Worm (Caenorhabditis elegans) whole organism, L4 larva: ENCODE results near the gene btbd-10.
"Not testable (repeated sequence)": the region's sequence is repeated elsewhere in the genome, so short reads cannot be mapped to it uniquely, and the experiment has no call there.

Experiments
- F26F4.8 ChIP-seq: fragments of 200-800 bp; sonication (Bioruptor generic); conservative IDR thresholded peaks from 2 replicates; pipeline ENCODE4 v1.3.6; 2022; ENCODE audit warnings: missing genetic modification characterization, missing compliant biosample characterization
- F37D6.2 ChIP-seq: sonication (generic microtip); optimal IDR thresholded peaks from 2 replicates; lab custom pipeline; 2016; ENCODE audit warnings: mild to moderate bottlenecking, missing genetic modification characterization, missing compliant biosample characterization
- F49E8.2 ChIP-seq: sonication (generic microtip); optimal IDR thresholded peaks from 2 replicates; lab custom pipeline; 2016; ENCODE audit warnings: missing compliant biosample characterization, mild to moderate bottlenecking, missing genetic modification characterization, borderline replicate concordance
- T20F7.1 ChIP-seq: fragments of 200-800 bp; sonication (Bioruptor generic); optimal IDR thresholded peaks from 2 replicates; lab custom pipeline; 2018; ENCODE audit warnings: mild to moderate bottlenecking, missing genetic modification characterization, missing compliant biosample characterization
- T26A8.4 ChIP-seq: fragments of 200-800 bp; sonication (Bioruptor generic); IDR thresholded peaks from 2 replicates; pipeline ENCODE4 v1.3.6; 2022; ENCODE audit warnings: missing genetic modification characterization, missing compliant biosample characterization
- Y48G9A.11 ChIP-seq: fragments of 200-800 bp; sonication (Bioruptor generic); IDR thresholded peaks from 2 replicates; pipeline ENCODE4 v1.3.6; 2022; ENCODE audit warnings: missing genetic modification reagents, missing genetic modification characterization, missing compliant biosample characterization
- aha-1 ChIP-seq: fragments of 150-350 bp; peaks from one replicate; lab custom pipeline; 2014; ENCODE audit warnings: missing biosample characterization, missing genetic modification characterization
- ama-1 ChIP-seq: fragments of 150-350 bp; optimal IDR thresholded peaks from 2 replicates; lab custom pipeline; 2014; ENCODE audit warnings: inconsistent platforms, mixed read lengths
- arid-1 ChIP-seq: fragments of 200-800 bp; sonication (Bioruptor generic); conservative IDR thresholded peaks from 2 replicates; pipeline ENCODE4 v1.3.6; 2022; ENCODE audit warnings: missing genetic modification reagents, missing genetic modification characterization, missing compliant biosample characterization
- ceh-32 ChIP-seq: sonication (generic microtip); optimal IDR thresholded peaks from 2 replicates; lab custom pipeline; 2016; ENCODE audit warnings: mild to moderate bottlenecking, missing genetic modification characterization, missing compliant biosample characterization; ENCODE audit not compliant: poor library complexity
- daf-12 ChIP-seq: fragments of 150-350 bp; optimal IDR thresholded peaks from 2 replicates; lab custom pipeline; 2014; ENCODE audit warnings: missing biosample characterization, missing genetic modification reagents, missing genetic modification characterization
- daf-16 ChIP-seq, 3 experiments: sonication (generic microtip); optimal IDR thresholded peaks; 2 replicates each; lab custom pipeline; 2016 to 2017; ENCODE audit warnings: missing genetic modification characterization in 3 of 3, missing genetic modification reagents in 3 of 3, mild to moderate bottlenecking in 2 of 3, missing compliant biosample characterization in 2 of 3, missing biosample characterization in 1 of 3, moderate library complexity in 1 of 3
- daf-19 ChIP-seq: fragments of 200-800 bp; sonication (Bioruptor generic); conservative IDR thresholded peaks from 2 replicates; pipeline ENCODE4 v1.3.6; 2022; ENCODE audit warnings: missing genetic modification characterization, missing compliant biosample characterization
- dpl-1 ChIP-seq: fragments of 150-350 bp; optimal IDR thresholded peaks from 2 replicates; lab custom pipeline; 2014; ENCODE audit warnings: missing biosample characterization, missing genetic modification reagents, missing genetic modification characterization
- dve-1 ChIP-seq: sonication (generic microtip); optimal IDR thresholded peaks from 2 replicates; lab custom pipeline; 2017; ENCODE audit warnings: antibody characterized with exemption, mild to moderate bottlenecking, missing genetic modification characterization, missing compliant biosample characterization; ENCODE audit not compliant: insufficient read depth
- hlh-11 ChIP-seq: fragments of 200-800 bp; sonication (Bioruptor generic); optimal IDR thresholded peaks from 2 replicates; lab custom pipeline; 2018; ENCODE audit warnings: mild to moderate bottlenecking, missing genetic modification characterization, missing compliant biosample characterization
- hlh-30 ChIP-seq: sonication (generic microtip); optimal IDR thresholded peaks from 2 replicates; lab custom pipeline; 2017; ENCODE audit warnings: antibody characterized with exemption, mild to moderate bottlenecking, missing genetic modification characterization, missing compliant biosample characterization; ENCODE audit not compliant: insufficient read depth
- lim-7 ChIP-seq: fragments of 200-800 bp; sonication (Bioruptor generic); IDR thresholded peaks from 2 replicates; pipeline ENCODE4 v1.3.6; 2022; ENCODE audit warnings: missing genetic modification characterization, missing compliant biosample characterization
- lin-13 ChIP-seq: fragments of 150-350 bp; optimal IDR thresholded peaks from 2 replicates; lab custom pipeline; 2014; ENCODE audit warnings: missing biosample characterization, missing genetic modification reagents, missing genetic modification characterization
- lin-38 ChIP-seq: fragments of 200-800 bp; sonication (Bioruptor generic); IDR thresholded peaks from 2 replicates; pipeline ENCODE4 v1.3.6; 2022; ENCODE audit warnings: missing genetic modification reagents, missing genetic modification characterization, missing compliant biosample characterization
- lsy-2 ChIP-seq, 2 experiments: fragments of 150-350 bp in 1 of 2; sonication (generic microtip) in 1 of 2; optimal IDR thresholded peaks; 2 replicates each; lab custom pipeline; 2014 to 2017; ENCODE audit warnings: missing biosample characterization in 2 of 2, missing genetic modification characterization in 2 of 2
- mep-1 ChIP-seq: fragments of 150-350 bp; sonication (generic microtip); optimal IDR thresholded peaks from 3 replicates; lab custom pipeline; 2014; ENCODE audit warnings: missing biosample characterization, missing genetic modification characterization
- mes-2 ChIP-seq: sonication (generic microtip); optimal IDR thresholded peaks from 2 replicates; lab custom pipeline; 2016; ENCODE audit warnings: missing genotype, mild to moderate bottlenecking, missing genetic modification characterization, missing compliant biosample characterization; ENCODE audit not compliant: poor library complexity, severe bottlenecking
- nhr-102 ChIP-seq: sonication (generic microtip); optimal IDR thresholded peaks from 2 replicates; lab custom pipeline; 2016; ENCODE audit warnings: mild to moderate bottlenecking, missing genetic modification characterization, moderate library complexity, missing compliant biosample characterization
- nhr-11 ChIP-seq: fragments of 150-350 bp; optimal IDR thresholded peaks from 2 replicates; lab custom pipeline; 2014; ENCODE audit warnings: missing biosample characterization, missing genetic modification characterization
- nhr-42 ChIP-seq: fragments of 200-800 bp; sonication (Bioruptor generic); IDR thresholded peaks from 2 replicates; pipeline ENCODE4 v1.3.6; 2022; ENCODE audit warnings: missing genetic modification characterization, missing compliant biosample characterization
- nhr-48 ChIP-seq: sonication (generic microtip); optimal IDR thresholded peaks from 2 replicates; lab custom pipeline; 2016; ENCODE audit warnings: mild to moderate bottlenecking, missing genetic modification characterization, missing compliant biosample characterization
- nhr-6 ChIP-seq: fragments of 150-350 bp; optimal IDR thresholded peaks from 2 replicates; lab custom pipeline; 2014; ENCODE audit warnings: missing biosample characterization, missing genetic modification characterization
- pha-4 ChIP-seq, 2 experiments: fragments of 150-350 bp in 1 of 2; fragments of 200-800 bp in 1 of 2; sonication (Bioruptor generic) in 1 of 2; IDR thresholded peaks in 1 of 2; optimal IDR thresholded peaks in 1 of 2; 2 replicates each; pipeline versions ENCODE4 v1.3.6 to Lab custom; 2014 to 2022; ENCODE audit warnings: missing genetic modification characterization in 2 of 2, missing genetic modification reagents in 2 of 2, missing biosample characterization in 1 of 2, missing compliant biosample characterization in 1 of 2
- rbr-2 ChIP-seq: sonication (generic microtip); optimal IDR thresholded peaks from 2 replicates; lab custom pipeline; 2016; ENCODE audit warnings: missing genotype, missing genetic modification characterization, missing compliant biosample characterization
- spr-1 ChIP-seq: sonication (generic microtip); optimal IDR thresholded peaks from 2 replicates; lab custom pipeline; 2016; ENCODE audit warnings: mild to moderate bottlenecking, missing genetic modification characterization, missing compliant biosample characterization
- unc-62 ChIP-seq, 3 experiments: fragments of 150-350 bp in 1 of 3; sonication (generic microtip); optimal IDR thresholded peaks in 2 of 3; peaks in 1 of 3; 1 replicate in 1 of 3; 2 replicates in 2 of 3; lab custom pipeline; 2014 to 2017; ENCODE audit warnings: missing biosample characterization in 3 of 3, missing genetic modification characterization in 3 of 3, missing genetic modification reagents in 3 of 3, missing genotype in 1 of 3
- zag-1 ChIP-seq: fragments of 150-350 bp; optimal IDR thresholded peaks from 2 replicates; lab custom pipeline; 2014; ENCODE audit warnings: missing biosample characterization, missing genetic modification characterization
- zip-11 ChIP-seq: fragments of 200-800 bp; sonication (Bioruptor generic); IDR thresholded peaks from 2 replicates; pipeline ENCODE4 v1.3.6; 2022; ENCODE audit warnings: missing genetic modification characterization, missing compliant biosample characterization

The btbd-10 gene

ce11 chrII:4892594-4892993 lies 12.2 kb upstream of the btbd-10 start, which contains the start of gene msp-33:
msp-33 (minus strand) TSS chrII:4892694.
- TF ChIP-seq ceh-32 (tag; lab: Kevin White, UChicago) (no peak), aha-1 (tag; lab: Kevin White, UChicago) (peak; percentile 1)

ce11 chrII:4898529-4898928 lies 6.3 kb upstream of the btbd-10 start, which contains the start of gene msp-32:
msp-32 (plus strand) TSS chrII:4898829.
- not testable (repeated sequence) for TF ChIP-seq daf-12 (tag; lab: Kevin White, UChicago); T20F7.1 (GFP tag; lab: Kevin White, UChicago); zip-11 (GFP tag; lab: Robert Waterston, UW)

- no peak for TF ChIP-seq daf-16 (GFP tag; optimal IDR thresholded peaks at IDR 0.05; lab: Kevin White, UChicago)
- TF ChIP-seq daf-16 (tag; optimal IDR thresholded peaks at IDR 0.05; lab: Kevin White, UChicago), result peak; percentile 29
- peak; percentile 62 for TF ChIP-seq ama-1 (lab: Kevin White, UChicago)
- TF ChIP-seq zip-11 (GFP tag; lab: Robert Waterston, UW), result no peak
- TF ChIP-seq daf-19, result 0 out of 2 replicates have a peak, but pooled peaks have one; percentile 33
- TF ChIP-seq F49E8.2 (tag; lab: Kevin White, UChicago), result peak; percentile 0
- no peak for TF ChIP-seq nhr-11
- 0 out of 2 replicates have a peak, but pooled peaks have one; percentile 10 for TF ChIP-seq arid-1 (GFP tag; lab: Robert Waterston, UW)
- no peak for TF ChIP-seq unc-62 (GFP tag; optimal IDR thresholded peaks at IDR 0.05 in 1 of 2; lab: Kevin White, UChicago)
- TF ChIP-seq unc-62 (tag; optimal IDR thresholded peaks at IDR 0.05; lab: Kevin White, UChicago), result no peak
- TF ChIP-seq lsy-2 (tag; optimal IDR thresholded peaks at IDR 0.05; lab: Kevin White, UChicago), result peak in 1 of 2 experiments; percentile 75
- no peak for TF ChIP-seq F37D6.2
- peak; percentile 77 for TF ChIP-seq lin-38 (GFP tag; lab: Robert Waterston, UW)
- peak; percentile 16 for TF ChIP-seq nhr-102 (tag; lab: Kevin White, UChicago)
- peak; percentile 27 for TF ChIP-seq rbr-2 (tag; lab: Kevin White, UChicago)
- TF ChIP-seq lin-13 (GFP tag; lab: Kevin White, UChicago), result peak; percentile 46
- TF ChIP-seq T20F7.1 (GFP tag; lab: Kevin White, UChicago), result peak; percentile 66
- no peak for TF ChIP-seq nhr-42 (GFP tag; lab: Robert Waterston, UW)
- TF ChIP-seq pha-4 (GFP tag; IDR thresholded peaks at IDR 0.05; lab: Robert Waterston, UW), result peak; percentile 22; the same call in 1 of the 2 replicates
- TF ChIP-seq pha-4 (tag; optimal IDR thresholded peaks at IDR 0.05; lab: Kevin White, UChicago), result no peak
- TF ChIP-seq hlh-30 (tag; lab: Kevin White, UChicago), result peak; percentile 43
- TF ChIP-seq T26A8.4 (GFP tag; lab: Robert Waterston, UW), result 0 out of 2 replicates have a peak, but pooled peaks have one; percentile 13
- TF ChIP-seq nhr-6 (tag; lab: Kevin White, UChicago), result no peak
- peak; percentile 68 for TF ChIP-seq mes-2
- no peak for TF ChIP-seq zag-1 (tag; lab: Kevin White, UChicago)
- TF ChIP-seq aha-1 (tag; lab: Kevin White, UChicago), result peak; percentile 49
- peak; percentile 58 for TF ChIP-seq dve-1 (tag; lab: Kevin White, UChicago)
- peak; percentile 5 for TF ChIP-seq hlh-11 (tag; lab: Kevin White, UChicago)
- TF ChIP-seq lim-7 (GFP tag; lab: Robert Waterston, UW), result no peak
- peak; percentile 54 for TF ChIP-seq dpl-1 (GFP tag; lab: Kevin White, UChicago)
- TF ChIP-seq F26F4.8 (GFP tag; lab: Robert Waterston, UW), result no peak
- TF ChIP-seq nhr-48, result peak; percentile 1
- peak; percentile 70 for TF ChIP-seq mep-1 (tag; lab: Kevin White, UChicago)
- peak; percentile 28 for TF ChIP-seq spr-1 (tag; lab: Kevin White, UChicago)
- TF ChIP-seq Y48G9A.11 (GFP tag; lab: Robert Waterston, UW), result no peak
Observed at ce11 chrII:4902035-4902434, 2.8 kb upstream of the btbd-10 start, which contains the start of gene R05F9.9. R05F9.9 (minus strand) TSS chrII:4902100.
